Worm (Caenorhabditis elegans): ENCODE data around the gene C39E9.7.

DNA sequence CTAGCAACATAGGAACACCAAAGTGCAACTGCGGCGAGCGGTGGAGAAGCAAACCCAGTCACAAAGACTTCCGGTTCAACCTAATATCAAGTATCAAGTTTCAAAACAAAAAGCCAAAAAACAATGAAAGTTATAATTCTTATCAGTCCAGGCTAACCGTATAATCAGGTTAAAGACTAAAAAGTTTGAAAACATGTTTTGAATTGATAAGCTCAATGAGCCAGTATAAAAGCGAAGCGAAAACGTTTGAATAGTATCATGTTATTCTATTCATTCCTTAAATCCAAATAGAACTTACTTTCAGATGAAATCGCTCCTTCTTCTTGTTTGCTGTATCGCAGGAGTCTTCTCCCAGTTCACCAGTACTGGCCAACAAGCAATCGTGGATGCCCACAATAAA lies 25.4 kb downstream of the C39E9.7 start, which contains the start of gene scl-11:
- TF ChIP-seq elt-3 (tag; optimal IDR thresholded peaks at IDR 0.05): no peak
- TF ChIP-seq fos-1 (tag; optimal IDR thresholded peaks at IDR 0.05): no peak
- TF ChIP-seq nhr-25 (tag; optimal IDR thresholded peaks at IDR 0.05): no peak
- TF ChIP-seq lin-13 (GFP tag; optimal IDR thresholded peaks at IDR 0.05): no peak
- no peak for TF ChIP-seq unc-62 (GFP tag; optimal IDR thresholded peaks at IDR 0.05)
- no peak for TF ChIP-seq nhr-11 (tag; optimal IDR thresholded peaks at IDR 0.05)
- TF ChIP-seq alr-1 (tag; optimal IDR thresholded peaks at IDR 0.05): no peak
- no peak for TF ChIP-seq nhr-237 (tag; optimal IDR thresholded peaks at IDR 0.05)
- TF ChIP-seq lin-39 (tag; optimal IDR thresholded peaks at IDR 0.05): no peak
